Worm (Caenorhabditis elegans): ENCODE results near the gene fipr-2.

fipr-2 gene

ce11 chrV:12397545-12397944 lies 32.4 kb downstream of the fipr-2 start, which contains the start of gene K01D12.5:
Gene K01D12.5 (plus strand): TSS chrV:12397845.
- TF ChIP-seq zip-5 (tag; optimal IDR thresholded peaks at IDR 0.05) (no peak), ceh-34 (tag; optimal IDR thresholded peaks at IDR 0.05) (no peak), K02D7.2 (tag; optimal IDR thresholded peaks at IDR 0.05) (no peak)

- TF ChIP-seq ceh-24 (tag; optimal IDR thresholded peaks at IDR 0.05): no peak
- TF ChIP-seq ceh-19 (GFP tag; optimal IDR thresholded peaks at IDR 0.05): no peak
- TF ChIP-seq ttx-3 (tag; optimal IDR thresholded peaks at IDR 0.05): no peak
- TF ChIP-seq ceh-9 (tag; optimal IDR thresholded peaks at IDR 0.05): no peak
- TF ChIP-seq mec-3 (tag; optimal IDR thresholded peaks at IDR 0.05; ENCODE audit: borderline replicate concordance): no peak
- TF ChIP-seq nfya-1 (tag; optimal IDR thresholded peaks at IDR 0.05): no peak
- TF ChIP-seq fkh-10 (GFP tag; optimal IDR thresholded peaks at IDR 0.05): no peak
Observed at ce11 chrV:12400677-12401236, 35.6 kb downstream of the fipr-2 start, which contains the start of the genes K01D12.20 and miga-1. Gene K01D12.20 (minus strand): TSS chrV:12400814. Gene miga-1 (minus strand): TSS chrV:12400859.

ce11 chrV:12401383-12401782 lies 36.2 kb downstream of the fipr-2 start, which contains the start of gene K01D12.7:
Gene K01D12.7 (minus strand): TSS chrV:12401483.
- no peak for TF ChIP-seq elt-2 (tag; optimal IDR thresholded peaks at IDR 0.05)
- no peak for TF ChIP-seq ceh-9 (tag; optimal IDR thresholded peaks at IDR 0.05)
- no peak for TF ChIP-seq madf-2 (tag; optimal IDR thresholded peaks at IDR 0.05)
- TF ChIP-seq dve-1 (tag; optimal IDR thresholded peaks at IDR 0.05): no peak
- no peak for TF ChIP-seq rnt-1 (tag; optimal IDR thresholded peaks at IDR 0.05)
- no peak for TF ChIP-seq ama-1 (optimal IDR thresholded peaks at IDR 0.05)
- TF ChIP-seq tbx-2 (tag; optimal IDR thresholded peaks at IDR 0.05): no peak
- TF ChIP-seq fax-1 (tag; optimal IDR thresholded peaks at IDR 0.05): no peak
- no peak for TF ChIP-seq ceh-34 (tag; optimal IDR thresholded peaks at IDR 0.05)
- no peak for TF ChIP-seq mec-3 (tag; optimal IDR thresholded peaks at IDR 0.05; ENCODE audit: borderline replicate concordance)
- no peak for TF ChIP-seq ttx-3 (tag; optimal IDR thresholded peaks at IDR 0.05)
- no peak for TF ChIP-seq C38D4.7 (GFP tag; optimal IDR thresholded peaks at IDR 0.05)
- TF ChIP-seq che-1 (tag; optimal IDR thresholded peaks at IDR 0.05): no peak
- no peak for TF ChIP-seq elt-4 (tag; optimal IDR thresholded peaks at IDR 0.05)
- TF ChIP-seq nhr-11 (tag; optimal IDR thresholded peaks at IDR 0.05): no peak
- TF ChIP-seq pat-9 (tag; optimal IDR thresholded peaks at IDR 0.05): no peak
- TF ChIP-seq pag-3 (tag; optimal IDR thresholded peaks at IDR 0.05; ENCODE audit: borderline replicate concordance): no peak
- TF ChIP-seq ceh-48 (tag; optimal IDR thresholded peaks at IDR 0.05): no peak

ce11 chrV:12402355-12402754 lies 37.2 kb downstream of the fipr-2 start, which contains the start of gene K01D12.8:
Gene K01D12.8 (plus strand): TSS chrV:12402655.
- TF ChIP-seq elt-4 (tag; optimal IDR thresholded peaks at IDR 0.05) (no peak), tbx-7 (tag; optimal IDR thresholded peaks at IDR 0.05) (no peak), nfya-1 (tag; optimal IDR thresholded peaks at IDR 0.05) (no peak), ets-4 (tag; optimal IDR thresholded peaks at IDR 0.05) (no peak), K02D7.2 (tag; optimal IDR thresholded peaks at IDR 0.05) (no peak), ceh-14 (tag; optimal IDR thresholded peaks at IDR 0.05) (no peak), K09A11.1 (tag; optimal IDR thresholded peaks at IDR 0.05; ENCODE audit: insufficient read depth) (no peak), hlh-15 (tag; optimal IDR thresholded peaks at IDR 0.05) (no peak), C08G9.2 (tag; optimal IDR thresholded peaks at IDR 0.05) (no peak), ceh-31 (tag; optimal IDR thresholded peaks at IDR 0.05) (no peak), unc-86 (tag; optimal IDR thresholded peaks at IDR 0.05) (no peak), pha-2 (tag; optimal IDR thresholded peaks at IDR 0.05) (no peak), npax-4 (tag; optimal IDR thresholded peaks at IDR 0.05) (no peak), nhr-232 (tag; optimal IDR thresholded peaks at IDR 0.05) (no peak), madf-2 (tag; optimal IDR thresholded peaks at IDR 0.05) (no peak), zip-5 (tag; optimal IDR thresholded peaks at IDR 0.05) (no peak)

Data from whole organism, late embryonic.